Worm (Caenorhabditis elegans): ENCODE results near the gene chil-26.

- TF ChIP-seq elt-1 (tag; optimal IDR thresholded peaks at IDR 0.05) = no peak
- no peak for TF ChIP-seq nhr-237 (tag; optimal IDR thresholded peaks at IDR 0.05)
- TF ChIP-seq R02D3.7 (tag; optimal IDR thresholded peaks at IDR 0.05) = no peak
- no peak for TF ChIP-seq ZK546.5 (tag; optimal IDR thresholded peaks at IDR 0.05)
- no peak for TF ChIP-seq aly-2 (tag; optimal IDR thresholded peaks at IDR 0.05)
- TF ChIP-seq pha-4 (tag; optimal IDR thresholded peaks at IDR 0.05) = no peak
- TF ChIP-seq fos-1 (tag; optimal IDR thresholded peaks at IDR 0.05) = no peak
- TF ChIP-seq ztf-4 (tag; optimal IDR thresholded peaks at IDR 0.05) = no peak
Measured at ce11 chrII:9477567-9477966, 2.7 kb downstream of the chil-26 start, which contains the start of gene chil-27.
